Fruit fly (Drosophila melanogaster) whole organism, wandering third instar larva: ENCODE results near the gene Cp7Fb.
A peak's percentile ranks its signal among the peaks of the same experiment; 100 is the strongest.

Experiments used
- Abd-B ChIP-seq: fragments of >200 bp; optimal IDR thresholded peaks from 2 replicates; lab custom pipeline; 2017; ENCODE audit warnings: missing biosample characterization, missing genetic modification characterization
- CG32264 ChIP-seq: fragments of 200-800 bp; sonication (Bioruptor generic); optimal IDR thresholded peaks from 2 replicates; lab custom pipeline; 2016; ENCODE audit warnings: missing biosample characterization, missing genetic modification characterization
- CG9705 ChIP-seq: fragments of 200-800 bp; sonication (Bioruptor generic); optimal IDR thresholded peaks from 2 replicates; lab custom pipeline; 2018; ENCODE audit warnings: missing biosample characterization, mild to moderate bottlenecking, missing genetic modification characterization
- Dfd ChIP-seq: fragments of >200 bp; optimal IDR thresholded peaks from 2 replicates; lab custom pipeline; 2017; ENCODE audit warnings: missing biosample characterization, missing genetic modification characterization
- Dif ChIP-seq: fragments of 200-275, 200-300 bp; sonication (Bioruptor generic); optimal IDR thresholded peaks from 2 replicates; lab custom pipeline; 2018; ENCODE audit warnings: missing biosample characterization, missing genetic modification characterization; ENCODE audit not compliant: partially characterized antibody
- GATAd ChIP-seq: sonication (Bioruptor generic); optimal IDR thresholded peaks from 2 replicates; lab custom pipeline; 2016; ENCODE audit warnings: missing biosample characterization, missing genetic modification characterization
- HLH106 ChIP-seq: fragments of 200-800 bp; optimal IDR thresholded peaks from 3 replicates; lab custom pipeline; 2019; ENCODE audit warnings: missing biosample characterization, mild to moderate bottlenecking, missing genetic modification characterization, moderate library complexity
- Hnf4 ChIP-seq: fragments of 200-800 bp; sonication (Bioruptor generic); optimal IDR thresholded peaks from 2 replicates; lab custom pipeline; 2016; ENCODE audit warnings: missing biosample characterization, mild to moderate bottlenecking, missing genetic modification characterization
- Hr83 ChIP-seq: fragments of 200-300 bp; sonication (Bioruptor generic); optimal IDR thresholded peaks from 2 replicates; lab custom pipeline; 2016; ENCODE audit warnings: missing biosample characterization, mild to moderate bottlenecking, missing genetic modification characterization, moderate library complexity; ENCODE audit not compliant: poor library complexity, severe bottlenecking
- Jra ChIP-seq: sonication (Bioruptor generic); optimal IDR thresholded peaks from 2 replicates; lab custom pipeline; 2016; ENCODE audit warnings: missing biosample characterization, missing genetic modification characterization
- Mio ChIP-seq: sonication (Bioruptor generic); optimal IDR thresholded peaks from 2 replicates; lab custom pipeline; 2016; ENCODE audit warnings: missing biosample characterization, missing genetic modification characterization
- Myc ChIP-seq: fragments of >200 bp; optimal IDR thresholded peaks from 2 replicates; lab custom pipeline; 2017
- N ChIP-seq: fragments of >200 bp; optimal IDR thresholded peaks from 2 replicates; lab custom pipeline; 2018; ENCODE audit warnings: missing biosample characterization, missing external identifiers, missing genetic modification characterization
- OdsH ChIP-seq: fragments of 200-800 bp; sonication (Bioruptor generic); optimal IDR thresholded peaks from 2 replicates; lab custom pipeline; 2016; ENCODE audit warnings: missing biosample characterization, mild to moderate bottlenecking, missing genetic modification characterization
- Rel ChIP-seq, 2 experiments: fragments of 200-800 bp; sonication (Bioruptor generic) in 1 of 2; optimal IDR thresholded peaks; 2 replicates in 1 of 2; 3 replicates in 1 of 2; lab custom pipeline; 2016 to 2019; ENCODE audit warnings: mild to moderate bottlenecking in 2 of 2, missing biosample characterization in 2 of 2, missing genetic modification characterization in 2 of 2, moderate library complexity in 1 of 2
- Sp1 ChIP-seq: fragments of 200-800 bp; sonication (Bioruptor generic); optimal IDR thresholded peaks from 3 replicates; lab custom pipeline; 2019; ENCODE audit warnings: missing biosample characterization, mild to moderate bottlenecking, missing genetic modification characterization, moderate library complexity
- br ChIP-seq: fragments of 200-800 bp; sonication (Bioruptor generic); optimal IDR thresholded peaks from 2 replicates; lab custom pipeline; 2016; ENCODE audit warnings: missing biosample characterization, missing genetic modification characterization
- dl ChIP-seq, 2 experiments: fragments of 175-275, 200-275 bp in 1 of 2; fragments of 200-275 bp in 1 of 2; sonication (Bioruptor generic); optimal IDR thresholded peaks; lab custom pipeline; 2018; ENCODE audit warnings: mild to moderate bottlenecking in 2 of 2, missing biosample characterization in 2 of 2, missing genetic modification characterization in 2 of 2, moderate library complexity in 2 of 2; ENCODE audit not compliant: partially characterized antibody in 2 of 2, insufficient read depth in 1 of 2
- dmrt93B ChIP-seq: fragments of 200-800 bp; sonication (Bioruptor generic); optimal IDR thresholded peaks from 2 replicates; lab custom pipeline; 2018; ENCODE audit warnings: missing biosample characterization, mild to moderate bottlenecking, missing genetic modification characterization
- dsf ChIP-seq: sonication (Bioruptor generic); optimal IDR thresholded peaks from 2 replicates; lab custom pipeline; 2016; ENCODE audit warnings: missing biosample characterization, missing genetic modification characterization, borderline replicate concordance
- ey ChIP-seq: fragments of 200-800 bp; sonication (Bioruptor generic); optimal IDR thresholded peaks from 2 replicates; lab custom pipeline; 2016; ENCODE audit warnings: missing biosample characterization, missing genetic modification characterization
- foxo ChIP-seq, 2 experiments: fragments of 200-800 bp; sonication (Bioruptor generic); optimal IDR thresholded peaks; 2 replicates in 1 of 2; 3 replicates in 1 of 2; lab custom pipeline; 2016 to 2017; ENCODE audit warnings: missing biosample characterization in 2 of 2, missing genetic modification characterization in 2 of 2
- fru ChIP-seq: fragments of 200-800 bp; sonication (Bioruptor generic); optimal IDR thresholded peaks from 3 replicates; lab custom pipeline; 2016; ENCODE audit warnings: missing biosample characterization, mild to moderate bottlenecking, missing genetic modification characterization
- h ChIP-seq: fragments of 200-800 bp; sonication (Bioruptor generic); optimal IDR thresholded peaks from 3 replicates; lab custom pipeline; 2016; ENCODE audit warnings: missing biosample characterization, mild to moderate bottlenecking, missing genetic modification characterization
- jim ChIP-seq: fragments of 175-275, 200-325 bp; sonication (Bioruptor generic); optimal IDR thresholded peaks from 2 replicates; lab custom pipeline; 2016; ENCODE audit warnings: missing biosample characterization, mild to moderate bottlenecking, missing genetic modification characterization
- lola ChIP-seq: fragments of >200 bp; optimal IDR thresholded peaks from 2 replicates; lab custom pipeline; 2017; ENCODE audit warnings: missing biosample characterization, missing genetic modification characterization
- psq ChIP-seq: fragments of 200-800 bp; sonication (Bioruptor generic); optimal IDR thresholded peaks from 3 replicates; lab custom pipeline; 2017; ENCODE audit warnings: missing biosample characterization, mild to moderate bottlenecking, missing genetic modification characterization, moderate library complexity
- rgr ChIP-seq: fragments of 200-800 bp; sonication (Bioruptor generic); optimal IDR thresholded peaks from 3 replicates; lab custom pipeline; 2016; ENCODE audit warnings: missing biosample characterization, mild to moderate bottlenecking, missing genetic modification characterization
- sage ChIP-seq: fragments of 200-800 bp; sonication (Bioruptor generic); optimal IDR thresholded peaks from 2 replicates; lab custom pipeline; 2016; ENCODE audit warnings: missing biosample characterization, mild to moderate bottlenecking, missing genetic modification characterization
- sv ChIP-seq: fragments of 200-800 bp; sonication (Bioruptor generic); optimal IDR thresholded peaks from 3 replicates; lab custom pipeline; 2016; ENCODE audit warnings: missing biosample characterization, missing genetic modification characterization

Cp7Fb gene

dm6 chrX:8492849-8493248, 19.2 kb downstream of the Cp7Fb start:
- TF ChIP-seq Sp1 (GFP tag; lab: Kevin White, UChicago) (peak; percentile 49), Hr83 (GFP tag; lab: Kevin White, UChicago) (no peak), dsf (GFP tag; lab: Kevin White, UChicago) (no peak), ey (peak; percentile 19), CG9705 (no peak), rgr (peak; percentile 56), Hnf4 (GFP tag; lab: Kevin White, UChicago) (peak; percentile 17), dmrt93B (GFP tag; lab: Kevin White, UChicago) (peak; percentile 45), h (GFP tag; lab: Kevin White, UChicago) (peak; percentile 48), sage (GFP tag; lab: Kevin White, UChicago) (peak; percentile 34), Mio (GFP tag; lab: Kevin White, UChicago) (no peak), OdsH (no peak), HLH106 (tag; lab: Kevin White, UChicago) (peak; percentile 68), Abd-B (no peak), GATAd (GFP tag; lab: Kevin White, UChicago) (no peak), Myc (lab: Kevin White, UChicago) (no peak), br (no peak), foxo (GFP tag; optimal IDR thresholded peaks at IDR 0.05; lab: Kevin White, UChicago) (peak in 1 of 2 experiments; percentile 68), sv (GFP tag; lab: Kevin White, UChicago) (peak; percentile 34), psq (GFP tag; lab: Kevin White, UChicago) (peak; percentile 24), fru (GFP tag; lab: Kevin White, UChicago) (peak; percentile 26)

- TF ChIP-seq rgr (peak; percentile 9), fru (GFP tag; lab: Kevin White, UChicago) (peak; percentile 24), Mio (GFP tag; lab: Kevin White, UChicago) (no peak), CG32264 (no peak)
Observed at dm6 chrX:8493473-8493872, 19.8 kb downstream of the Cp7Fb start.

- no peak for TF ChIP-seq jim (GFP tag; lab: Kevin White, UChicago)
- no peak for TF ChIP-seq Abd-B
- TF ChIP-seq Sp1 (GFP tag; lab: Kevin White, UChicago), result no peak
- no peak for TF ChIP-seq sv (GFP tag; lab: Kevin White, UChicago)
- no peak for TF ChIP-seq OdsH
- no peak for TF ChIP-seq rgr
- no peak for TF ChIP-seq dsf (GFP tag; lab: Kevin White, UChicago)
- TF ChIP-seq sage (GFP tag; lab: Kevin White, UChicago), result no peak
- no peak for TF ChIP-seq lola (GFP tag; lab: Kevin White, UChicago)
- no peak for TF ChIP-seq N (GFP tag; lab: Kevin White, UChicago)
- no peak for TF ChIP-seq Rel (GFP tag; optimal IDR thresholded peaks at IDR 0.05; lab: Kevin White, UChicago)
- no peak for TF ChIP-seq Rel (tag; optimal IDR thresholded peaks at IDR 0.05; lab: Kevin White, UChicago)
- no peak for TF ChIP-seq Hr83 (GFP tag; lab: Kevin White, UChicago)
Observed at dm6 chrX:8496362-8496761, 22.7 kb downstream of the Cp7Fb start.

- TF ChIP-seq dmrt93B (GFP tag; lab: Kevin White, UChicago) (no peak), foxo (GFP tag; optimal IDR thresholded peaks at IDR 0.05; lab: Kevin White, UChicago) (peak in 1 of 2 experiments; percentile 31), Jra (GFP tag; lab: Kevin White, UChicago) (no peak), dsf (GFP tag; lab: Kevin White, UChicago) (no peak), Dif (GFP tag; lab: Kevin White, UChicago) (no peak), fru (GFP tag; lab: Kevin White, UChicago) (peak; percentile 35), Rel (GFP tag; optimal IDR thresholded peaks at IDR 0.05; lab: Kevin White, UChicago) (no peak), Rel (tag; optimal IDR thresholded peaks at IDR 0.05; lab: Kevin White, UChicago) (peak; percentile 75), dl (GFP tag; optimal IDR thresholded peaks at IDR 0.05; lab: Kevin White, UChicago; ENCODE audit: insufficient read depth in 1 of 2, partially characterized antibody in 2 of 2) (no peak), Sp1 (GFP tag; lab: Kevin White, UChicago) (no peak), Hnf4 (GFP tag; lab: Kevin White, UChicago) (no peak), Dfd (GFP tag; lab: Kevin White, UChicago) (no peak), h (GFP tag; lab: Kevin White, UChicago) (peak; percentile 71), GATAd (GFP tag; lab: Kevin White, UChicago) (no peak), rgr (peak; percentile 20), CG9705 (no peak), psq (GFP tag; lab: Kevin White, UChicago) (no peak), ey (peak; percentile 12), N (GFP tag; lab: Kevin White, UChicago) (no peak)
Observed at dm6 chrX:8497604-8498232, 24.1 kb downstream of the Cp7Fb start.
